Worm (Caenorhabditis elegans): ENCODE measurements around the gene Y46G5A.14.

DNA sequence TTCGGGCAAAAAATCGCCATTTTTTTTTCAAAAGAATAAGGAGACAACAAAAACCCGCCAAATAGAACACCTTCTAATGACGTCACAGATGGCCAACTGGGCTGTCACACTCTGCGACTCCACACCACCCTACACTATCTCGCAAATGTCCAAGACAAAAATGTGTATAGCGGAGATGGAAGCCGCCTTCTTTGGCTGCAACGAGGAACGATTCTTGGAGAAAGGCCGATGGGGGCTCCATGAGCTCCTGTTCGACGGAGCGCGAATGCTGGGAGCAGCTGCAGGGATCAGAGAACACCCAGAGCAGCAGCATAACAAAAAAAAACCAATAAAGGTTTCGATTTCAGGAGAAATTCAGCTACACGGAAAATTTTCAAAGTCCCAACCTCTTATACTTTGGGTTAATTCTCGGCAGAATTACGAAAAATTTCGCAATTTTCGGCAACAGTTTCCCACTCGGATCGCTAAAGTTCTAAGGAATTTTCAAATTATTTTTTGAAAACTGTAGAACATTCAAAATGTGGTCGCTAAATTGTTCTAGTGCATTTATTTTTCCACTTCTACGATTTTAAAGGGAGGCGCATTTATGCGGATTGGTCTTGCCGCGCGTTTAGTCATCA is 31.4 kb downstream of the Y46G5A.14 start:
- TF ChIP-seq hmbx-1 (tag; optimal IDR thresholded peaks at IDR 0.05) (no peak), ama-1 (optimal IDR thresholded peaks at IDR 0.05) (no peak)
